Fruit fly (Drosophila melanogaster) whole organism, embryonic: Measurements from ENCODE around the gene CG43156.

Experiments
- Bdp1 ChIP-seq: fragments of 200-800 bp; sonication (Bioruptor generic); optimal IDR thresholded peaks from 3 replicates; lab custom pipeline; 2016; ENCODE audit warnings: missing biosample characterization, missing genetic modification characterization
- CG4328 ChIP-seq: fragments of 200-800 bp; sonication (Bioruptor generic); optimal IDR thresholded peaks from 3 replicates; lab custom pipeline; 2017; ENCODE audit warnings: missing biosample characterization, missing genetic modification reagents, missing genetic modification characterization
- Dip3 ChIP-seq: fragments of 200-800 bp; sonication (Bioruptor generic); optimal IDR thresholded peaks from 3 replicates; lab custom pipeline; 2016; ENCODE audit warnings: missing biosample characterization, missing genetic modification characterization
- abd-A ChIP-seq: fragments of 200-800 bp; sonication (Bioruptor generic); optimal IDR thresholded peaks from 3 replicates; lab custom pipeline; 2019; ENCODE audit warnings: missing biosample characterization, mild to moderate bottlenecking, missing genetic modification characterization, moderate library complexity
- fru ChIP-seq: fragments of >200 bp; optimal IDR thresholded peaks from 2 replicates; lab custom pipeline; 2017
- luna ChIP-seq: fragments of 200-800 bp; sonication (Bioruptor generic); optimal IDR thresholded peaks from 2 replicates; lab custom pipeline; 2016; ENCODE audit warnings: missing biosample characterization, missing genetic modification characterization

DNA sequence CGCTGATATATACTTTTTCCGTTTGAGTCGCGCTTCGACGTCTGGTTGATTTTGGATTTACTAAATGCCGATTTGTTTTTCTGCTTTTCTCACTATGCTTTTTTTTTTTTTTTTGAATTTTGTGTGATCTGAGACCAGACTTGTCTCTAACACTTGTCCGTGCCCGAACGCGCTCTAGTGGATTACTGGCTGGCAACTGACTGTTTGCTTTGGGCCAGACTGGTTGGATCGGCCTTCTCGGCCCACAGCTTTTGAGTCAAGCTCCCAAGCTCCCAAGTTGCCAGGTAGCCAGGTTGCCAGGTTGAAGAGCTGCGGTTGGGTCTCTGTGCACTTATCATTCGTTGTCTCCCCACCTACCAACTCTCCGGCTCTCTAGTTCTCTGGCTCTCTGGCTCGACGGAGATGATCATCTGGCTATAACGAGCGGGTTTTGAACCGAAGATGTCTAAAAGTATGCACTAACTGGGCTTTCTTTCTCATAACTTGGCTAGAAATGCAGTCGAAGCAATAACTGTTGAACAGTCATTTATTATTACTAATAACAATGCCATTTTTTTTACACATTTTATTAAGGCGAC lies 10.5 kb upstream of the CG43156 start, which contains the start of gene pot:
- TF ChIP-seq fru (lab: Kevin White, UChicago) = no peak
- TF ChIP-seq abd-A = no peak
- TF ChIP-seq luna (GFP tag; lab: Kevin White, UChicago) = no peak
- TF ChIP-seq CG4328 (GFP tag; lab: Kevin White, UChicago) = no peak
- no peak for TF ChIP-seq Bdp1 (GFP tag; lab: Kevin White, UChicago)
- no peak for TF ChIP-seq Dip3
